Worm (Caenorhabditis elegans) whole organism, young adult: Measurements from ENCODE around the gene F55G7.1.

Experiments used
- C06A6.2 ChIP-seq: fragments of 200-800 bp; sonication (Bioruptor generic); conservative IDR thresholded peaks from 2 replicates; pipeline ENCODE4 v1.3.6; 2022; ENCODE audit warnings: missing genetic modification characterization, missing compliant biosample characterization
- C17E4.6 ChIP-seq: fragments of 200-800 bp; sonication (Bioruptor generic); IDR thresholded peaks from 2 replicates; pipeline ENCODE4 v1.3.6; 2022; ENCODE audit warnings: missing genetic modification reagents, missing genetic modification characterization, missing compliant biosample characterization
- F10E7.11 ChIP-seq: sonication (generic microtip); optimal IDR thresholded peaks from 2 replicates; lab custom pipeline; 2017; ENCODE audit warnings: mild to moderate bottlenecking, missing genetic modification characterization, moderate library complexity, missing compliant biosample characterization
- F52B5.7 ChIP-seq: sonication (generic microtip); optimal IDR thresholded peaks from 2 replicates; lab custom pipeline; 2016; ENCODE audit warnings: mild to moderate bottlenecking, missing genetic modification characterization, missing compliant biosample characterization
- F57A8.1 ChIP-seq: fragments of 200-800 bp; sonication (Bioruptor generic); optimal IDR thresholded peaks from 2 replicates; lab custom pipeline; 2018; ENCODE audit warnings: mild to moderate bottlenecking, missing genetic modification characterization, moderate library complexity, missing compliant biosample characterization
- Y53F4B.3 ChIP-seq: fragments of 200-800 bp; sonication (Bioruptor generic); IDR thresholded peaks from 2 replicates; pipeline ENCODE4 v1.3.6; 2022; ENCODE audit warnings: missing genetic modification reagents, missing genetic modification characterization, missing compliant biosample characterization
- Y79H2A.3 ChIP-seq: fragments of 200-800 bp; sonication (Bioruptor generic); conservative IDR thresholded peaks from 2 replicates; pipeline ENCODE4 v1.3.6; 2022; ENCODE audit warnings: missing genetic modification reagents, missing genetic modification characterization, missing compliant biosample characterization
- ZK185.1 ChIP-seq: sonication (generic microtip); optimal IDR thresholded peaks from 2 replicates; lab custom pipeline; 2016; ENCODE audit warnings: mild to moderate bottlenecking, missing genetic modification characterization, missing compliant biosample characterization; ENCODE audit not compliant: poor library complexity, severe bottlenecking
- aptf-2 ChIP-seq: fragments of 200-800 bp; sonication (Bioruptor generic); conservative IDR thresholded peaks from 2 replicates; pipeline ENCODE4 v1.3.6; 2022; ENCODE audit warnings: missing genetic modification reagents, missing genetic modification characterization, missing compliant biosample characterization
- attf-3 ChIP-seq: fragments of 200-800 bp; sonication (Bioruptor generic); conservative IDR thresholded peaks from 2 replicates; pipeline ENCODE4 v1.3.6; 2022; ENCODE audit warnings: missing genetic modification reagents, missing genetic modification characterization, missing compliant biosample characterization
- bed-2 ChIP-seq: fragments of 200-800 bp; sonication (Bioruptor generic); IDR thresholded peaks from 2 replicates; pipeline ENCODE4 v1.3.6; 2022; ENCODE audit warnings: missing genetic modification reagents, missing genetic modification characterization, missing compliant biosample characterization
- cebp-1 ChIP-seq, 2 experiments: fragments of 200-800 bp in 1 of 2; sonication (Bioruptor generic) in 1 of 2; sonication (generic microtip) in 1 of 2; IDR thresholded peaks in 1 of 2; optimal IDR thresholded peaks in 1 of 2; 2 replicates each; pipeline versions ENCODE4 v1.3.6 to Lab custom; 2017 to 2022; ENCODE audit warnings: missing compliant biosample characterization in 2 of 2, missing genetic modification characterization in 2 of 2, mild to moderate bottlenecking in 1 of 2, missing genetic modification reagents in 1 of 2, moderate library complexity in 1 of 2
- ceh-27 ChIP-seq: fragments of 200-800 bp; sonication (Bioruptor generic); optimal IDR thresholded peaks from 2 replicates; lab custom pipeline; 2018; ENCODE audit warnings: mild to moderate bottlenecking, missing genetic modification characterization, moderate library complexity, missing compliant biosample characterization
- ceh-40 ChIP-seq: fragments of 200-800 bp; sonication (Bioruptor generic); IDR thresholded peaks from 2 replicates; pipeline ENCODE4 v1.3.6; 2022; ENCODE audit warnings: missing genetic modification characterization, missing compliant biosample characterization
- ceh-58 ChIP-seq: fragments of 200-800 bp; sonication (Bioruptor generic); IDR thresholded peaks from 2 replicates; pipeline ENCODE4 v1.3.6; 2022; ENCODE audit warnings: missing genetic modification characterization, missing compliant biosample characterization
- ceh-91 ChIP-seq: fragments of 200-800 bp; sonication (Bioruptor generic); IDR thresholded peaks from 2 replicates; pipeline ENCODE4 v1.3.6; 2022; ENCODE audit warnings: missing genetic modification reagents, missing genetic modification characterization, missing compliant biosample characterization
- dox-1 ChIP-seq: fragments of 200-800 bp; sonication (Bioruptor generic); IDR thresholded peaks from 2 replicates; pipeline ENCODE4 v1.3.6; 2022; ENCODE audit warnings: missing genetic modification reagents, missing genetic modification characterization, missing compliant biosample characterization
- dpff-1 ChIP-seq: sonication (generic microtip); optimal IDR thresholded peaks from 2 replicates; lab custom pipeline; 2017; ENCODE audit warnings: mild to moderate bottlenecking, missing genetic modification characterization, missing compliant biosample characterization
- egrh-3 ChIP-seq: fragments of 200-800 bp; sonication (Bioruptor generic); IDR thresholded peaks from 2 replicates; pipeline ENCODE4 v1.3.6; 2022; ENCODE audit warnings: missing genetic modification reagents, missing genetic modification characterization, missing compliant biosample characterization
- ekl-4 ChIP-seq: fragments of 200-800 bp; sonication (Bioruptor generic); IDR thresholded peaks from 2 replicates; pipeline ENCODE4 v1.3.6; 2022; ENCODE audit warnings: missing genetic modification reagents, missing genetic modification characterization, missing compliant biosample characterization
- ets-4 ChIP-seq: fragments of 200-800 bp; sonication (Bioruptor generic); optimal IDR thresholded peaks from 2 replicates; lab custom pipeline; 2018; ENCODE audit warnings: mild to moderate bottlenecking, missing genetic modification characterization, missing compliant biosample characterization
- fkh-3 ChIP-seq: sonication (generic microtip); optimal IDR thresholded peaks from 2 replicates; lab custom pipeline; 2016; ENCODE audit warnings: mild to moderate bottlenecking, missing genetic modification characterization, missing compliant biosample characterization
- gei-17 ChIP-seq: fragments of 200-800 bp; sonication (Bioruptor generic); optimal IDR thresholded peaks from 2 replicates; lab custom pipeline; 2018; ENCODE audit warnings: mild to moderate bottlenecking, missing genetic modification characterization, missing compliant biosample characterization
- hlh-12 ChIP-seq: sonication (generic microtip); optimal IDR thresholded peaks from 2 replicates; lab custom pipeline; 2016; ENCODE audit warnings: missing genetic modification characterization, missing compliant biosample characterization
- hlh-26 ChIP-seq: fragments of 200-800 bp; sonication (Bioruptor generic); conservative IDR thresholded peaks from 2 replicates; pipeline ENCODE4 v1.3.6; 2022; ENCODE audit warnings: missing genetic modification reagents, missing genetic modification characterization, missing compliant biosample characterization
- let-526 ChIP-seq: fragments of 200-800 bp; sonication (Bioruptor generic); IDR thresholded peaks from 2 replicates; pipeline ENCODE4 v1.3.6; 2022; ENCODE audit warnings: missing genetic modification reagents, missing genetic modification characterization, missing compliant biosample characterization
- lin-35 ChIP-seq, 3 experiments: fragments of 150-350 bp in 2 of 3; sonication (generic microtip) in 1 of 3; optimal IDR thresholded peaks; 2 replicates each; lab custom pipeline; 2014 to 2018; ENCODE audit warnings: missing biosample characterization in 3 of 3, missing genetic modification characterization in 3 of 3, missing genetic modification reagents in 3 of 3
- lin-40 ChIP-seq: sonication (generic microtip); optimal IDR thresholded peaks from 2 replicates; lab custom pipeline; 2016; ENCODE audit warnings: missing genetic modification characterization, mild to moderate bottlenecking, missing compliant biosample characterization, missing genotype, missing genetic modification reagents
- lir-1 ChIP-seq: fragments of 200-800 bp; sonication (Bioruptor generic); conservative IDR thresholded peaks from 2 replicates; pipeline ENCODE4 v1.3.6; 2022; ENCODE audit warnings: missing genetic modification reagents, missing genetic modification characterization, missing compliant biosample characterization
- madf-3 ChIP-seq: fragments of 200-800 bp; sonication (Bioruptor generic); IDR thresholded peaks from 2 replicates; pipeline ENCODE4 v1.3.6; 2022; ENCODE audit warnings: missing genetic modification reagents, missing genetic modification characterization, missing compliant biosample characterization
- mes-4 ChIP-seq: sonication (generic microtip); optimal IDR thresholded peaks from 2 replicates; lab custom pipeline; 2016; ENCODE audit warnings: missing genotype, missing genetic modification characterization, missing compliant biosample characterization
- nhr-179 ChIP-seq: sonication (generic microtip); optimal IDR thresholded peaks from 2 replicates; lab custom pipeline; 2016; ENCODE audit warnings: mild to moderate bottlenecking, missing genetic modification characterization, missing compliant biosample characterization
- nhr-27 ChIP-seq: fragments of 200-800 bp; sonication (Bioruptor generic); optimal IDR thresholded peaks from 2 replicates; lab custom pipeline; 2018; ENCODE audit warnings: mild to moderate bottlenecking, missing genetic modification characterization, moderate library complexity, missing compliant biosample characterization
- nhr-80 ChIP-seq: sonication (generic microtip); optimal IDR thresholded peaks from 2 replicates; lab custom pipeline; 2016; ENCODE audit warnings: missing genetic modification characterization, missing compliant biosample characterization
- nhr-90 ChIP-seq: sonication (generic microtip); optimal IDR thresholded peaks from 2 replicates; lab custom pipeline; 2016; ENCODE audit warnings: missing genotype, mild to moderate bottlenecking, missing genetic modification characterization, missing compliant biosample characterization
- pha-4 ChIP-seq: fragments of 150-350 bp; sonication (generic microtip); optimal IDR thresholded peaks from 2 replicates; lab custom pipeline; 2014; ENCODE audit warnings: missing biosample characterization, missing genetic modification reagents, missing genetic modification characterization
- rpc-1 ChIP-seq, 2 experiments: fragments of 150-350 bp in 1 of 2; sonication (generic microtip) in 1 of 2; optimal IDR thresholded peaks; 2 replicates each; lab custom pipeline; 2014 to 2018; ENCODE audit warnings: missing biosample characterization in 1 of 2, missing genetic modification characterization in 1 of 2, missing genetic modification reagents in 1 of 2, missing genotype in 1 of 2
- sea-2 ChIP-seq: fragments of 200-800 bp; sonication (Bioruptor generic); IDR thresholded peaks from 2 replicates; pipeline ENCODE4 v1.3.6; 2022; ENCODE audit warnings: missing genetic modification characterization, missing compliant biosample characterization
- snpc-4 ChIP-seq, 5 experiments: fragments of 150-350 bp in 1 of 5; sonication (generic microtip) in 4 of 5; optimal IDR thresholded peaks; 2 replicates each; lab custom pipeline; 2014 to 2018; ENCODE audit warnings: missing genetic modification characterization in 5 of 5, missing biosample characterization in 3 of 5, antibody characterized with exemption in 2 of 5, mild to moderate bottlenecking in 2 of 5, missing compliant biosample characterization in 2 of 5, missing genotype in 2 of 5, moderate library complexity in 2 of 5, missing genetic modification reagents in 1 of 5
- sptf-2 ChIP-seq: fragments of 200-800 bp; sonication (Bioruptor generic); optimal IDR thresholded peaks from 2 replicates; lab custom pipeline; 2018; ENCODE audit warnings: mild to moderate bottlenecking, missing genetic modification characterization, missing compliant biosample characterization
- tbx-9 ChIP-seq: sonication (generic microtip); optimal IDR thresholded peaks from 2 replicates; lab custom pipeline; 2016; ENCODE audit warnings: borderline replicate concordance, missing genetic modification characterization, inconsistent platforms, missing compliant biosample characterization
- tlf-1 ChIP-seq: fragments of 200-800 bp; sonication (Bioruptor generic); optimal IDR thresholded peaks from 2 replicates; lab custom pipeline; 2018; ENCODE audit warnings: mild to moderate bottlenecking, missing genetic modification characterization, missing compliant biosample characterization
- ztf-26 ChIP-seq: sonication (generic microtip); optimal IDR thresholded peaks from 2 replicates; lab custom pipeline; 2017; ENCODE audit warnings: missing genetic modification characterization, missing compliant biosample characterization

Gene F55G7.1

DNA sequence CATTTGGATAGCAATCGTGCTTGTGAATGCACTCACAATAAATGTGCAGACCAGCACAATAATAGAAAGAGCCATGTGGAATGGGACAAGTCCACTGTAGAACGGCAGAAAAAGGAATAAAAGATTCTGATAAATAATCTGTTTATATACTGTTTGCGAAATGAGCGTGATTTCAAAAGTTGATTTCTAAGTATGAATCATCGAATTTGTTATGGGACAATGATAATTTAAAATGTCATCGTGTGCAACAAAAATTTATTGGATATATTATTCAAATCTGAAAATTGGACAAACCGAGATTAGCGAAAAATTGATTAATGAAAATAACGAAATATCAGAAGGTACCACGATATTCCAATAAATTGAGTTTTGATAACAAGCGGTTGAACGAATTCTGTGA lies 14.6 kb downstream of the F55G7.1 start, which contains the start of gene F55G7.5:
Gene F55G7.5 (minus strand): TSS at position 101 of the 400 bp plus-strand sequence.
- no peak for TF ChIP-seq F10E7.11 (tag; lab: Kevin White, UChicago)
- no peak for TF ChIP-seq C17E4.6
- no peak for TF ChIP-seq hlh-26 (GFP tag; lab: Robert Waterston, UW)
- no peak for TF ChIP-seq dpff-1 (tag; lab: Kevin White, UChicago)
- no peak for TF ChIP-seq madf-3 (GFP tag; lab: Robert Waterston, UW)
- TF ChIP-seq ztf-26 (tag; lab: Kevin White, UChicago): no peak
- no peak for TF ChIP-seq lin-40 (tag; lab: Kevin White, UChicago)
- no peak for TF ChIP-seq aptf-2 (GFP tag; lab: Robert Waterston, UW)
- TF ChIP-seq nhr-80 (tag; lab: Kevin White, UChicago): no peak
- no peak for TF ChIP-seq ZK185.1
- no peak for TF ChIP-seq rpc-1 (optimal IDR thresholded peaks at IDR 0.05; lab: Kevin White, UChicago)
- TF ChIP-seq rpc-1 (tag; optimal IDR thresholded peaks at IDR 0.05; lab: Kevin White, UChicago): no peak
- TF ChIP-seq hlh-12 (tag; lab: Kevin White, UChicago): no peak
- TF ChIP-seq pha-4: no peak
- TF ChIP-seq fkh-3 (tag; lab: Kevin White, UChicago): no peak
- TF ChIP-seq nhr-27: no peak
- TF ChIP-seq Y79H2A.3 (GFP tag; lab: Robert Waterston, UW): no peak

ce11 chrX:11941951-11942350 lies 17.7 kb downstream of the F55G7.1 start, which contains the start of gene F55G7.3:
F55G7.3 (minus strand) TSS chrX:11942051.
- TF ChIP-seq ceh-40 (GFP tag; lab: Robert Waterston, UW) (no peak), tbx-9 (tag; lab: Kevin White, UChicago) (no peak), dox-1 (GFP tag; lab: Robert Waterston, UW) (no peak), sptf-2 (GFP tag; lab: Kevin White, UChicago) (no peak), attf-3 (GFP tag; lab: Robert Waterston, UW) (no peak), F10E7.11 (tag; lab: Kevin White, UChicago) (no peak), nhr-179 (tag; lab: Kevin White, UChicago) (no peak), tlf-1 (GFP tag; lab: Kevin White, UChicago) (no peak), nhr-90 (tag; lab: Kevin White, UChicago) (no peak), snpc-4 (GFP tag; optimal IDR thresholded peaks at IDR 0.05; lab: Kevin White, UChicago) (no peak), snpc-4 (tag; optimal IDR thresholded peaks at IDR 0.05; lab: Kevin White, UChicago) (no peak), let-526 (no peak), cebp-1 (GFP tag; IDR thresholded peaks at IDR 0.05; lab: Robert Waterston, UW) (no peak), cebp-1 (tag; optimal IDR thresholded peaks at IDR 0.05; lab: Kevin White, UChicago) (no peak)

DNA sequence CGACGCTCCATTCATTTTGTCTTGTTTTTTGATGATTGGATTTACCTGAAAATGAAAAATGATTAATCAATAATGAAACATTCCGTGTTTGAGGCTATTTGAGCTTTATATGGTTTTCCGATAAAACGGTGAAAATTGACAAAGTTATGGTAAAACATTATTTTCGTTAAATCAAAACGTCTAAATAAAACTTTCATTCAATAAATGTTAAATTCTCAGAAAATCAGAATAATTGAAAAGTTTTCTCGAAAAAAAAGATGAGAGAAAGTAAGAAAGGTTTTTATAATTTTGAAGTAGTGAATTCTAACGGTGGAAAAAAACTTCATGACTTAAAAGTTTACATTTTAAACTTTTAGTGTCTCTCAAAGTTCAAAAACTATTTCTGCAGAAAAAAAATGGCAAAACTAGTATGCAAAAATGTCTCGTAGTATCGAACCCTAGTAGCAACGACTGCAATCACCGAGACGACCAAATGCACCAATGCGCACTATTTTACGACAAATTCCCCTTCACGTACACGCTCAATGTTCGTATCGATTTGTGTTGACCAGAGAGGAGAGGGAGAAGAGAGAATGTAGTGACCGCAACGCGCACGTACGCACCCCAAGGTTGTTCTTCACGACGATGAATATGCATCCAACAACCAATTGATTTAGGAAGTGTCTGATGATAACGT lies 22.7 kb downstream of the F55G7.1 start, which contains the start of gene nfya-1:
Gene nfya-1 (minus strand): TSS at position 51 of the 676 bp plus-strand sequence.
- TF ChIP-seq ceh-91 (GFP tag; lab: Robert Waterston, UW) (no peak), ekl-4 (GFP tag; lab: Robert Waterston, UW) (no peak), mes-4 (tag; lab: Kevin White, UChicago) (no peak), lin-35 (GFP tag; optimal IDR thresholded peaks at IDR 0.05; lab: Kevin White, UChicago) (no peak), sea-2 (GFP tag; lab: Robert Waterston, UW) (no peak), rpc-1 (optimal IDR thresholded peaks at IDR 0.05; lab: Kevin White, UChicago) (no peak), rpc-1 (tag; optimal IDR thresholded peaks at IDR 0.05; lab: Kevin White, UChicago) (no peak), lin-40 (tag; lab: Kevin White, UChicago) (peak; percentile 39), ceh-27 (GFP tag; lab: Kevin White, UChicago) (peak; percentile 51), nhr-80 (tag; lab: Kevin White, UChicago) (peak; percentile 11), ets-4 (GFP tag; lab: Kevin White, UChicago) (no peak), bed-2 (GFP tag; lab: Robert Waterston, UW) (no peak), ceh-58 (GFP tag; lab: Robert Waterston, UW) (no peak), F57A8.1 (no peak), lir-1 (GFP tag; lab: Robert Waterston, UW) (no peak), C06A6.2 (no peak), egrh-3 (GFP tag; lab: Robert Waterston, UW) (no peak), tbx-9 (tag; lab: Kevin White, UChicago) (no peak), Y53F4B.3 (GFP tag; lab: Robert Waterston, UW) (no peak), madf-3 (GFP tag; lab: Robert Waterston, UW) (no peak), F52B5.7 (no peak), gei-17 (GFP tag; lab: Kevin White, UChicago) (peak; percentile 19)
